Worm (Caenorhabditis elegans): ENCODE measurements around the gene npr-7.

The npr-7 gene

DNA sequence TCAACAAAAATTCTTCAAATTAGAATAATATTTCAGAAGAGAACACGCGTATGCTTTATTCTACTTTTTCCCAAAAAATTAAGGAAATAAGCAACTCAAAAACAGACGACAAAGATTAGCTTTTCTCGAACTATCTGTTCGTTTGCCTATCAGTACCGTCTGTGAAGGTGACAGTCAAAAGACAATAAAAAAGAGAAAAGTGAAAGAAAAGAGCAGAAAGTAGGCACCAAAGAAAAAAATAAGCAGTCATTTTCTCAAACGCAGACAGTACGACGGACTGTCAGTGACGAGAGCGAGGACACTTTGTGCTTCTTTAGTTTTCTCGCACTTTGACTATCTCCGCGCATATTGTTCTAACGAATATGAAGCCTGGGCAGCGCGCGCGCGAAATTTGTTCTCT is 52.5 kb downstream of the npr-7 start:
- no peak for TF ChIP-seq blmp-1 (tag; optimal IDR thresholded peaks at IDR 0.05)

Measured in whole organism, mixed stage, embryonic.